Worm (Caenorhabditis elegans) whole organism, mixed stage, embryonic: ENCODE data around the gene C28C12.12.

Experiments
- drap-1 ChIP-seq: fragments of 200-800 bp; sonication (Bioruptor generic); optimal IDR thresholded peaks from 3 replicates; lab custom pipeline; 2018; ENCODE audit warnings: mild to moderate bottlenecking, missing genetic modification characterization, missing compliant biosample characterization
- mep-1 ChIP-seq: fragments of 150-350 bp; optimal IDR thresholded peaks from 2 replicates; lab custom pipeline; 2017; ENCODE audit warnings: missing biosample characterization, missing genetic modification reagents, missing genetic modification characterization, inconsistent platforms
- nhr-237 ChIP-seq: fragments of 150-350 bp; optimal IDR thresholded peaks from 2 replicates; lab custom pipeline; 2014; ENCODE audit warnings: missing biosample characterization, missing genetic modification characterization
- nhr-28 ChIP-seq: fragments of 150-350 bp; optimal IDR thresholded peaks from 2 replicates; lab custom pipeline; 2014; ENCODE audit warnings: missing biosample characterization, missing genetic modification characterization
- pha-4 ChIP-seq: fragments of 150-350 bp; optimal IDR thresholded peaks from 2 replicates; lab custom pipeline; 2018; ENCODE audit warnings: missing biosample characterization, missing genetic modification reagents, missing genetic modification characterization
- snpc-4 ChIP-seq: fragments of 150-350 bp; optimal IDR thresholded peaks from 2 replicates; lab custom pipeline; 2014; ENCODE audit warnings: missing biosample characterization, missing genetic modification characterization
- unc-39 ChIP-seq: fragments of 150-350 bp; optimal IDR thresholded peaks from 2 replicates; lab custom pipeline; 2014; ENCODE audit warnings: missing biosample characterization, missing genetic modification characterization
- ztf-11 ChIP-seq: fragments of 150-350 bp; optimal IDR thresholded peaks from 2 replicates; lab custom pipeline; 2014; ENCODE audit warnings: missing biosample characterization, missing genetic modification characterization

ce11 chrIV:8492242-8492641 lies 3.9 kb downstream of the C28C12.12 start, which contains the start of gene sru-7:
- no peak for TF ChIP-seq mep-1 (tag; lab: Kevin White, UChicago)
- no peak for TF ChIP-seq drap-1 (GFP tag; lab: Kevin White, UChicago)
- TF ChIP-seq ztf-11 (tag; lab: Kevin White, UChicago), result no peak
- no peak for TF ChIP-seq nhr-28 (tag; lab: Kevin White, UChicago)
- TF ChIP-seq pha-4 (tag; lab: Kevin White, UChicago), result no peak
- TF ChIP-seq snpc-4 (tag; lab: Kevin White, UChicago), result no peak
- no peak for TF ChIP-seq nhr-237
- TF ChIP-seq unc-39 (tag; lab: Kevin White, UChicago), result no peak
